Fruit fly (Drosophila melanogaster): Measurements from ENCODE around the gene Paip2.

The Paip2 gene

DNA sequence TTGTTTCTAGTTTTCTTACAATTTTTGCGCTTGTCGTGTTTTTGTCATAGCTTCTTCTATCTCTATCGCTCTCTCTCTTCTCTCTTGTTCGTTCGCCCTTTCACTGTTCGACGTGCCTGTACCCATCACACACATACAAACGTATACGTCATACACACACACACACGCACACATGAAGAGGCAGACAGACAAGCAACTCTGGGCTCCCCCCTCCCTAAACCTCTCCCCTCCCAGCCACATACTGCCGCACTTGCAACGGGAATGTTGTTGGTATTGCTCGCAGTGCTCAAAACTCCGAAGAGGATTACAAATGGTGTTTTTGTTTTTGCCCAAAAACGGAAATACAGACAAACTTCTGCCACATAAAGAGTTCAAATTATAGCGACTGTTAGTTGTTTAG lies 32.4 kb downstream of the Paip2 start (continued):
- TF ChIP-seq disco-r (GFP tag; optimal IDR thresholded peaks at IDR 0.05) (no peak), Asciz (GFP tag; optimal IDR thresholded peaks at IDR 0.05) (no peak), CG12155 (GFP tag; optimal IDR thresholded peaks at IDR 0.05) (no peak), CG33213 (GFP tag; optimal IDR thresholded peaks at IDR 0.05) (no peak), CG14050 (GFP tag; IDR thresholded peaks at IDR 0.05) (no peak), rib (GFP tag; IDR thresholded peaks at IDR 0.05) (peak; percentile 48; the same call in 1 of the 2 replicates), Neu2 (GFP tag; optimal IDR thresholded peaks at IDR 0.05; ENCODE audit: borderline replicate concordance) (no peak), Hr3 (GFP tag; optimal IDR thresholded peaks at IDR 0.05) (no peak), CG18619 (GFP tag; optimal IDR thresholded peaks at IDR 0.05) (no peak), CG5953 (GFP tag; IDR thresholded peaks at IDR 0.05) (no peak), da (GFP tag; optimal IDR thresholded peaks at IDR 0.05) (no peak), lov (optimal IDR thresholded peaks at IDR 0.05) (no peak), lov (GFP tag; IDR thresholded peaks at IDR 0.05) (no peak), hbn (GFP tag; IDR thresholded peaks at IDR 0.05; ENCODE audit: partially characterized antibody) (no peak), CG17359 (tag; optimal IDR thresholded peaks at IDR 0.05) (no peak), ato (GFP tag; IDR thresholded peaks at IDR 0.05; ENCODE audit: partially characterized antibody) (no peak), HLH4C (GFP tag; IDR thresholded peaks at IDR 0.05; ENCODE audit: partially characterized antibody) (no peak), Adf1 (GFP tag; IDR thresholded peaks at IDR 0.05) (no peak), HHEX (GFP tag; optimal IDR thresholded peaks at IDR 0.05) (no peak), Blimp-1 (GFP tag; optimal IDR thresholded peaks at IDR 0.05) (peak; percentile 48), Fer1 (GFP tag; optimal IDR thresholded peaks at IDR 0.05) (no peak), btn (GFP tag; optimal IDR thresholded peaks at IDR 0.05) (no peak), CG14965 (GFP tag; optimal IDR thresholded peaks at IDR 0.05; ENCODE audit: borderline replicate concordance) (no peak), zfh1 (GFP tag; IDR thresholded peaks at IDR 0.05) (no peak), ind (GFP tag; optimal IDR thresholded peaks at IDR 0.05) (no peak), Scr (GFP tag; IDR thresholded peaks at IDR 0.05; ENCODE audit: partially characterized antibody) (peak; percentile 22; the same call in 1 of the 2 replicates), CG7556 (GFP tag; optimal IDR thresholded peaks at IDR 0.05) (no peak), croc (GFP tag; conservative IDR thresholded peaks at IDR 0.05) (no peak), gce (GFP tag; IDR thresholded peaks at IDR 0.05) (peak; percentile 25; the same call in 1 of the 3 replicates), bbx (GFP tag; IDR thresholded peaks at IDR 0.05; ENCODE audit: partially characterized antibody) (no peak), oc (tag; optimal IDR thresholded peaks at IDR 0.05) (no peak), CG9797 (GFP tag; optimal IDR thresholded peaks at IDR 0.05) (no peak), yki (optimal IDR thresholded peaks at IDR 0.05) (no peak), tx (GFP tag; optimal IDR thresholded peaks at IDR 0.05) (no peak), br (optimal IDR thresholded peaks at IDR 0.05) (no peak), Poxn (GFP tag; IDR thresholded peaks at IDR 0.05) (no peak), sd (tag; optimal IDR thresholded peaks at IDR 0.05) (peak; percentile 43), wek (GFP tag; optimal IDR thresholded peaks at IDR 0.05) (no peak), CG2116 (GFP tag; optimal IDR thresholded peaks at IDR 0.05) (peak; percentile 72), ash1 (GFP tag; optimal IDR thresholded peaks at IDR 0.05) (peak; percentile 54), Dfd (GFP tag; optimal IDR thresholded peaks at IDR 0.05) (no peak), wor (GFP tag; IDR thresholded peaks at IDR 0.05) (no peak), Stat92E (GFP tag; optimal IDR thresholded peaks at IDR 0.05) (no peak), NC2α (GFP tag; optimal IDR thresholded peaks at IDR 0.05) (no peak), GATAe (GFP tag; conservative IDR thresholded peaks at IDR 0.05) (no peak), CG18262 (tag; optimal IDR thresholded peaks at IDR 0.05) (no peak), Lim3 (GFP tag; IDR thresholded peaks at IDR 0.05) (no peak), Drgx (GFP tag; IDR thresholded peaks at IDR 0.05) (no peak), pros (GFP tag; optimal IDR thresholded peaks at IDR 0.05) (no peak), Xrp1 (GFP tag; IDR thresholded peaks at IDR 0.05) (no peak), Bteb2 (GFP tag; optimal IDR thresholded peaks at IDR 0.05) (no peak), CG6765 (GFP tag; optimal IDR thresholded peaks at IDR 0.05) (no peak)
